Fruit fly (Drosophila melanogaster): ENCODE data around the gene mRpL11.

Gene mRpL11

dm6 chr3R:14476273-14476672 is 35.4 kb upstream of the mRpL11 start (continued):
- peak; percentile 12 for TF ChIP-seq CG7928 (GFP tag; optimal IDR thresholded peaks at IDR 0.05)
- TF ChIP-seq CG3407 (GFP tag; optimal IDR thresholded peaks at IDR 0.05) = no peak
- no peak for TF ChIP-seq CG7745 (tag; optimal IDR thresholded peaks at IDR 0.05)
- TF ChIP-seq pita (GFP tag; optimal IDR thresholded peaks at IDR 0.05) = no peak
- TF ChIP-seq run (tag; optimal IDR thresholded peaks at IDR 0.05) = peak; percentile 8
- no peak for TF ChIP-seq CG15696 (tag; optimal IDR thresholded peaks at IDR 0.05)
- TF ChIP-seq corto (GFP tag; optimal IDR thresholded peaks at IDR 0.05) = no peak
- peak; percentile 73 for TF ChIP-seq gem (tag; optimal IDR thresholded peaks at IDR 0.05)
- TF ChIP-seq CG12155 (GFP tag; optimal IDR thresholded peaks at IDR 0.05) = no peak
- no peak for TF ChIP-seq ERR (GFP tag; optimal IDR thresholded peaks at IDR 0.05)
- peak; percentile 59 for TF ChIP-seq CoRest (tag; optimal IDR thresholded peaks at IDR 0.05)
- TF ChIP-seq CG11398 (GFP tag; optimal IDR thresholded peaks at IDR 0.05) = peak; percentile 40
- TF ChIP-seq CG18476 (GFP tag; optimal IDR thresholded peaks at IDR 0.05) = peak; percentile 31
- peak; percentile 58 for TF ChIP-seq oc (tag; optimal IDR thresholded peaks at IDR 0.05)
- TF ChIP-seq CG7963 (GFP tag; IDR thresholded peaks at IDR 0.05; ENCODE audit: partially characterized antibody) = no peak
- TF ChIP-seq bsh (GFP tag; optimal IDR thresholded peaks at IDR 0.05) = peak; percentile 39 to 46
- no peak for TF ChIP-seq Max (GFP tag; optimal IDR thresholded peaks at IDR 0.05)
- TF ChIP-seq Vsx1 (GFP tag; optimal IDR thresholded peaks at IDR 0.05) = peak; percentile 53
- TF ChIP-seq zen2 (GFP tag; IDR thresholded peaks at IDR 0.05; ENCODE audit: partially characterized antibody) = no peak
- peak; percentile 50 for TF ChIP-seq CG33213 (GFP tag; optimal IDR thresholded peaks at IDR 0.05)
- no peak for TF ChIP-seq aop (GFP tag; IDR thresholded peaks at IDR 0.05)
- 0 out of 2 replicates have a peak, but pooled peaks have one; percentile 45 for TF ChIP-seq NFAT (GFP tag; IDR thresholded peaks at IDR 0.05)
- TF ChIP-seq Lim3 (GFP tag; IDR thresholded peaks at IDR 0.05) = peak; percentile 17; the same call in 1 of the 2 replicates
- TF ChIP-seq sug (tag; optimal IDR thresholded peaks at IDR 0.05) = no peak
- TF ChIP-seq ase (GFP tag; IDR thresholded peaks at IDR 0.05) = peak; percentile 48; the same call in 1 of the 3 replicates
- TF ChIP-seq CG2889 (GFP tag; IDR thresholded peaks at IDR 0.05) = peak; percentile 41; the same call in 1 of the 3 replicates
- TF ChIP-seq Sox100B (GFP tag; optimal IDR thresholded peaks at IDR 0.05) = peak; percentile 53
- TF ChIP-seq hkb (optimal IDR thresholded peaks at IDR 0.05) = no peak
- TF ChIP-seq hkb (GFP tag; IDR thresholded peaks at IDR 0.05) = peak; percentile 82
- TF ChIP-seq CG6175 (GFP tag; IDR thresholded peaks at IDR 0.05) = no peak
- TF ChIP-seq CG11247 (GFP tag; IDR thresholded peaks at IDR 0.05) = peak; percentile 59
- TF ChIP-seq sens (GFP tag) = peak; percentile 88
- TF ChIP-seq pan (optimal IDR thresholded peaks at IDR 0.05) = no peak
- TF ChIP-seq pan (GFP tag; optimal IDR thresholded peaks at IDR 0.05 in 1 of 2, IDR thresholded peaks at IDR 0.05 in 1 of 2) = peak in 1 of 2 experiments; percentile 81
- TF ChIP-seq CG10959 (GFP tag; IDR thresholded peaks at IDR 0.05) = no peak
- TF ChIP-seq Nf-YA (GFP tag; IDR thresholded peaks at IDR 0.05) = peak; percentile 65; the same call in 1 of the 2 replicates
- no peak for TF ChIP-seq NC2α (GFP tag; optimal IDR thresholded peaks at IDR 0.05)
- no peak for TF ChIP-seq chinmo (GFP tag; IDR thresholded peaks at IDR 0.05; ENCODE audit: partially characterized antibody)
- TF ChIP-seq gcm (GFP tag; optimal IDR thresholded peaks at IDR 0.05) = peak; percentile 18
- TF ChIP-seq jing (GFP tag; optimal IDR thresholded peaks at IDR 0.05) = peak; percentile 54
- TF ChIP-seq Lpt (GFP tag; optimal IDR thresholded peaks at IDR 0.05) = no peak
- TF ChIP-seq HmgD (GFP tag; optimal IDR thresholded peaks at IDR 0.05) = peak; percentile 70
- TF ChIP-seq CG2712 (tag; optimal IDR thresholded peaks at IDR 0.05) = peak; percentile 61
- TF ChIP-seq Ets97D (GFP tag; optimal IDR thresholded peaks at IDR 0.05) = no peak
- 0 out of 3 replicates have a peak, but pooled peaks have one; percentile 16 for TF ChIP-seq CG11093 (GFP tag; IDR thresholded peaks at IDR 0.05)
- TF ChIP-seq CG13296 (GFP tag; optimal IDR thresholded peaks at IDR 0.05) = peak; percentile 52
- TF ChIP-seq CG14014 (GFP tag; IDR thresholded peaks at IDR 0.05) = peak; percentile 67; the same call in 1 of the 2 replicates
- peak; percentile 83 for TF ChIP-seq Mrtf (GFP tag; IDR thresholded peaks at IDR 0.05)
- peak; percentile 75 for TF ChIP-seq sob (GFP tag; IDR thresholded peaks at IDR 0.05)
- TF ChIP-seq tap (tag; optimal IDR thresholded peaks at IDR 0.05) = peak; percentile 71
- TF ChIP-seq abd-A (tag; optimal IDR thresholded peaks at IDR 0.05) = no peak

Measured in whole organism, embryonic.